Worm (Caenorhabditis elegans) whole organism, L4 larva: ENCODE data around the gene rig-4.
A peak's percentile ranks its signal among the peaks of the same experiment; 100 is the strongest.

ENCODE experiments used
- F10B5.3 ChIP-seq: sonication (generic microtip); optimal IDR thresholded peaks from 2 replicates; lab custom pipeline; 2016; ENCODE audit warnings: mild to moderate bottlenecking, missing genetic modification characterization, missing compliant biosample characterization
- F26F4.8 ChIP-seq: fragments of 200-800 bp; sonication (Bioruptor generic); conservative IDR thresholded peaks from 2 replicates; pipeline ENCODE4 v1.3.6; 2022; ENCODE audit warnings: missing genetic modification characterization, missing compliant biosample characterization
- Y105C5A.15 ChIP-seq: fragments of 200-800 bp; sonication (Bioruptor generic); IDR thresholded peaks from 2 replicates; pipeline ENCODE4 v1.3.6; 2022; ENCODE audit warnings: missing genetic modification characterization, missing compliant biosample characterization
- Y75B8A.6 ChIP-seq: fragments of 200-800 bp; sonication (Bioruptor generic); IDR thresholded peaks from 2 replicates; pipeline ENCODE4 v1.3.6; 2022; ENCODE audit warnings: missing genetic modification reagents, missing genetic modification characterization, missing compliant biosample characterization
- ZK546.5 ChIP-seq, 2 experiments: sonication (generic microtip); optimal IDR thresholded peaks; 2 replicates each; lab custom pipeline; 2017; ENCODE audit warnings: missing biosample characterization in 2 of 2, missing genetic modification characterization in 2 of 2
- aha-1 ChIP-seq: fragments of 150-350 bp; peaks from one replicate; lab custom pipeline; 2014; ENCODE audit warnings: missing biosample characterization, missing genetic modification characterization
- aly-2 ChIP-seq: sonication (generic microtip); optimal IDR thresholded peaks from 2 replicates; lab custom pipeline; 2018; ENCODE audit warnings: missing biosample characterization, missing genetic modification characterization
- ceh-44 ChIP-seq: fragments of 200-800 bp; sonication (Bioruptor generic); IDR thresholded peaks from 2 replicates; pipeline ENCODE4 v1.3.6; 2022; ENCODE audit warnings: missing genetic modification reagents, missing genetic modification characterization, missing compliant biosample characterization
- cey-2 ChIP-seq: sonication (generic microtip); optimal IDR thresholded peaks from 3 replicates; lab custom pipeline; 2017; ENCODE audit warnings: missing genetic modification characterization, mild to moderate bottlenecking, missing compliant biosample characterization, antibody characterized with exemption, borderline replicate concordance; ENCODE audit not compliant: insufficient read depth
- ctbp-1 ChIP-seq: fragments of 200-800 bp; sonication (Bioruptor generic); IDR thresholded peaks from 2 replicates; pipeline ENCODE4 v1.3.6; 2022; ENCODE audit warnings: missing genetic modification reagents, missing genetic modification characterization, missing compliant biosample characterization
- duxl-1 ChIP-seq: sonication (generic microtip); optimal IDR thresholded peaks from 2 replicates; lab custom pipeline; 2016; ENCODE audit warnings: mild to moderate bottlenecking, missing genetic modification characterization, moderate library complexity, missing compliant biosample characterization; ENCODE audit not compliant: poor library complexity
- fkh-10 ChIP-seq: fragments of 150-350 bp; optimal IDR thresholded peaks from 2 replicates; lab custom pipeline; 2014; ENCODE audit warnings: missing biosample characterization, missing genetic modification reagents, missing genetic modification characterization
- hif-1 ChIP-seq, 2 experiments: sonication (generic microtip); optimal IDR thresholded peaks; 2 replicates each; lab custom pipeline; 2016 to 2017; ENCODE audit warnings: missing compliant biosample characterization in 2 of 2, missing genetic modification characterization in 2 of 2, missing genetic modification reagents in 2 of 2, missing genotype in 2 of 2, mild to moderate bottlenecking in 1 of 2
- hlh-11 ChIP-seq: fragments of 200-800 bp; sonication (Bioruptor generic); optimal IDR thresholded peaks from 2 replicates; lab custom pipeline; 2018; ENCODE audit warnings: mild to moderate bottlenecking, missing genetic modification characterization, missing compliant biosample characterization
- hlh-30 ChIP-seq: sonication (generic microtip); optimal IDR thresholded peaks from 2 replicates; lab custom pipeline; 2017; ENCODE audit warnings: antibody characterized with exemption, mild to moderate bottlenecking, missing genetic modification characterization, missing compliant biosample characterization; ENCODE audit not compliant: insufficient read depth
- hmg-1.1 ChIP-seq: fragments of 200-800 bp; sonication (Bioruptor generic); IDR thresholded peaks from 2 replicates; pipeline ENCODE4 v1.3.6; 2022; ENCODE audit warnings: missing genetic modification reagents, missing genetic modification characterization, missing compliant biosample characterization
- lin-38 ChIP-seq: fragments of 200-800 bp; sonication (Bioruptor generic); IDR thresholded peaks from 2 replicates; pipeline ENCODE4 v1.3.6; 2022; ENCODE audit warnings: missing genetic modification reagents, missing genetic modification characterization, missing compliant biosample characterization
- lin-39 ChIP-seq: fragments of 150-350 bp; optimal IDR thresholded peaks from 2 replicates; lab custom pipeline; 2014; ENCODE audit warnings: missing biosample characterization, missing genetic modification reagents, missing genetic modification characterization
- lsy-2 ChIP-seq, 2 experiments: fragments of 150-350 bp in 1 of 2; sonication (generic microtip) in 1 of 2; optimal IDR thresholded peaks; 2 replicates each; lab custom pipeline; 2014 to 2017; ENCODE audit warnings: missing biosample characterization in 2 of 2, missing genetic modification characterization in 2 of 2
- mdl-1 ChIP-seq, 2 experiments: fragments of 150-350 bp in 1 of 2; sonication (generic microtip) in 1 of 2; optimal IDR thresholded peaks; 2 replicates each; lab custom pipeline; 2014 to 2017; ENCODE audit warnings: missing biosample characterization in 2 of 2, missing genetic modification characterization in 2 of 2
- mxl-2 ChIP-seq: fragments of 200-800 bp; sonication (Bioruptor generic); conservative IDR thresholded peaks from 2 replicates; pipeline ENCODE4 v1.3.6; 2022; ENCODE audit warnings: missing genetic modification reagents, missing genetic modification characterization, missing compliant biosample characterization
- mxl-3 ChIP-seq: fragments of 200-800 bp; sonication (Bioruptor generic); optimal IDR thresholded peaks from 2 replicates; lab custom pipeline; 2018; ENCODE audit warnings: mild to moderate bottlenecking, missing genetic modification characterization, missing compliant biosample characterization
- nhr-11 ChIP-seq: fragments of 150-350 bp; optimal IDR thresholded peaks from 2 replicates; lab custom pipeline; 2014; ENCODE audit warnings: missing biosample characterization, missing genetic modification characterization
- nhr-25 ChIP-seq: sonication (generic microtip); optimal IDR thresholded peaks from 2 replicates; lab custom pipeline; 2017; ENCODE audit warnings: missing genetic modification characterization, mild to moderate bottlenecking, missing compliant biosample characterization, antibody characterized with exemption, moderate library complexity, borderline replicate concordance; ENCODE audit not compliant: insufficient read depth
- nhr-28 ChIP-seq: fragments of 150-350 bp; optimal IDR thresholded peaks from 2 replicates; lab custom pipeline; 2014; ENCODE audit warnings: missing biosample characterization, missing genetic modification characterization
- nhr-48 ChIP-seq: sonication (generic microtip); optimal IDR thresholded peaks from 2 replicates; lab custom pipeline; 2016; ENCODE audit warnings: mild to moderate bottlenecking, missing genetic modification characterization, missing compliant biosample characterization
- pha-4 ChIP-seq, 2 experiments: fragments of 150-350 bp in 1 of 2; fragments of 200-800 bp in 1 of 2; sonication (Bioruptor generic) in 1 of 2; IDR thresholded peaks in 1 of 2; optimal IDR thresholded peaks in 1 of 2; 2 replicates each; pipeline versions ENCODE4 v1.3.6 to Lab custom; 2014 to 2022; ENCODE audit warnings: missing genetic modification characterization in 2 of 2, missing genetic modification reagents in 2 of 2, missing biosample characterization in 1 of 2, missing compliant biosample characterization in 1 of 2
- rbr-2 ChIP-seq: sonication (generic microtip); optimal IDR thresholded peaks from 2 replicates; lab custom pipeline; 2016; ENCODE audit warnings: missing genotype, missing genetic modification characterization, missing compliant biosample characterization
- snpc-1.2 ChIP-seq: fragments of 200-800 bp; sonication (Bioruptor generic); IDR thresholded peaks from 2 replicates; pipeline ENCODE4 v1.3.6; 2022; ENCODE audit warnings: missing genetic modification reagents, missing genetic modification characterization, missing compliant biosample characterization
- unc-39 ChIP-seq: sonication (generic microtip); optimal IDR thresholded peaks from 2 replicates; lab custom pipeline; 2017; ENCODE audit warnings: missing biosample characterization, missing genetic modification characterization
- unc-62 ChIP-seq, 3 experiments: fragments of 150-350 bp in 1 of 3; sonication (generic microtip); optimal IDR thresholded peaks in 2 of 3; peaks in 1 of 3; 1 replicate in 1 of 3; 2 replicates in 2 of 3; lab custom pipeline; 2014 to 2017; ENCODE audit warnings: missing biosample characterization in 3 of 3, missing genetic modification characterization in 3 of 3, missing genetic modification reagents in 3 of 3, missing genotype in 1 of 3
- zag-1 ChIP-seq: fragments of 150-350 bp; optimal IDR thresholded peaks from 2 replicates; lab custom pipeline; 2014; ENCODE audit warnings: missing biosample characterization, missing genetic modification characterization
- zfp-2 ChIP-seq: sonication (generic microtip); optimal IDR thresholded peaks from 2 replicates; lab custom pipeline; 2016; ENCODE audit warnings: mild to moderate bottlenecking, missing genetic modification characterization, missing compliant biosample characterization
- zfp-3 ChIP-seq: fragments of 200-800 bp; sonication (Bioruptor generic); conservative IDR thresholded peaks from 2 replicates; pipeline ENCODE4 v1.3.6; 2022; ENCODE audit warnings: missing genetic modification reagents, missing genetic modification characterization, missing compliant biosample characterization
- ztf-11 ChIP-seq: fragments of 150-350 bp; optimal IDR thresholded peaks from 2 replicates; lab custom pipeline; 2014; ENCODE audit warnings: missing biosample characterization, missing genetic modification characterization
- ztf-7 ChIP-seq: fragments of 150-350 bp; optimal IDR thresholded peaks from 2 replicates; lab custom pipeline; 2014; ENCODE audit warnings: missing biosample characterization, missing genetic modification characterization

rig-4 gene

ce11 chrIV:8000763-8001162 lies 3.2 kb downstream of the rig-4 start:
- TF ChIP-seq lin-38 (GFP tag; lab: Robert Waterston, UW) (no peak), aha-1 (tag; lab: Kevin White, UChicago) (peak; percentile 21)

- TF ChIP-seq nhr-28 (tag; lab: Kevin White, UChicago), result no peak
- TF ChIP-seq unc-62 (GFP tag; optimal IDR thresholded peaks at IDR 0.05 in 1 of 2; lab: Kevin White, UChicago), result peak in 1 of 2 experiments; percentile 69
- no peak for TF ChIP-seq unc-62 (tag; optimal IDR thresholded peaks at IDR 0.05; lab: Kevin White, UChicago)
- TF ChIP-seq, all 104 proteins: peak for 1
Observed at ce11 chrIV:7994715-7995114, 9.2 kb downstream of the rig-4 start.

- no peak for TF ChIP-seq snpc-1.2
Observed at ce11 chrIV:7988385-7988784, 15.5 kb downstream of the rig-4 start, which contains the start of gene col-115. col-115 (plus strand) TSS chrIV:7988685.

ce11 chrIV:7987083-7987482 lies 16.8 kb downstream of the rig-4 start, which contains the start of gene mec-17:
mec-17 (minus strand) TSS chrIV:7987183.
- TF ChIP-seq F26F4.8, result no peak
- no peak for TF ChIP-seq F10B5.3
- no peak for TF ChIP-seq mxl-2 (GFP tag; lab: Robert Waterston, UW)

ce11 chrIV:7985737-7986136 lies 18.2 kb downstream of the rig-4 start:
- TF ChIP-seq hlh-11 (tag; lab: Kevin White, UChicago), result peak; percentile 27
- peak; percentile 29 for TF ChIP-seq nhr-48 (tag; lab: Kevin White, UChicago)
- TF ChIP-seq hif-1 (tag; optimal IDR thresholded peaks at IDR 0.05; lab: Kevin White, UChicago), result no peak
- TF ChIP-seq mdl-1 (tag; optimal IDR thresholded peaks at IDR 0.05; lab: Kevin White, UChicago), result peak in 1 of 2 experiments; percentile 49
- peak; percentile 46 for TF ChIP-seq nhr-28 (tag; lab: Kevin White, UChicago)
- peak; percentile 38 for TF ChIP-seq hlh-30 (tag; lab: Kevin White, UChicago)
- TF ChIP-seq aha-1 (tag; lab: Kevin White, UChicago), result peak; percentile 47
- TF ChIP-seq ztf-7 (tag; lab: Kevin White, UChicago), result no peak
- peak; percentile 61 for TF ChIP-seq mxl-3 (GFP tag; lab: Kevin White, UChicago)
- no peak for TF ChIP-seq zag-1 (tag; lab: Kevin White, UChicago)

ce11 chrIV:7983728-7984346 lies 20.1 kb downstream of the rig-4 start:
- TF ChIP-seq fkh-10 (no peak), lsy-2 (tag; optimal IDR thresholded peaks at IDR 0.05; lab: Kevin White, UChicago) (no peak), cey-2 (no peak), ztf-11 (tag; lab: Kevin White, UChicago) (no peak), nhr-11 (no peak), aha-1 (tag; lab: Kevin White, UChicago) (peak; percentile 58), rbr-2 (tag; lab: Kevin White, UChicago) (no peak), nhr-25 (tag; lab: Kevin White, UChicago) (no peak), hmg-1.1 (GFP tag; lab: Robert Waterston, UW) (0 out of 2 replicates have a peak, but pooled peaks have one; percentile 32), zfp-2 (tag; lab: Kevin White, UChicago) (no peak), aly-2 (tag; lab: Kevin White, UChicago) (no peak), ctbp-1 (GFP tag; lab: Robert Waterston, UW) (no peak), ceh-44 (GFP tag; lab: Robert Waterston, UW) (no peak), ZK546.5 (tag; optimal IDR thresholded peaks at IDR 0.05; lab: Kevin White, UChicago) (no peak), lin-39 (tag; lab: Kevin White, UChicago) (no peak), pha-4 (GFP tag; IDR thresholded peaks at IDR 0.05; lab: Robert Waterston, UW) (peak; percentile 34; the same call in 1 of the 2 replicates), pha-4 (tag; optimal IDR thresholded peaks at IDR 0.05; lab: Kevin White, UChicago) (no peak), snpc-1.2 (no peak), Y105C5A.15 (GFP tag; lab: Robert Waterston, UW) (no peak), mdl-1 (tag; optimal IDR thresholded peaks at IDR 0.05; lab: Kevin White, UChicago) (no peak), zfp-3 (GFP tag; lab: Robert Waterston, UW) (peak; percentile 67; the same call in 1 of the 2 replicates), Y75B8A.6 (GFP tag; lab: Robert Waterston, UW) (peak; percentile 40; the same call in 1 of the 2 replicates), duxl-1 (peak; percentile 47), unc-39 (tag; lab: Kevin White, UChicago) (no peak), unc-62 (GFP tag; optimal IDR thresholded peaks at IDR 0.05 in 1 of 2; lab: Kevin White, UChicago) (peak in 1 of 2 experiments; percentile 76), unc-62 (tag; optimal IDR thresholded peaks at IDR 0.05; lab: Kevin White, UChicago) (no peak), hlh-11 (tag; lab: Kevin White, UChicago) (no peak)
